Fruit fly (Drosophila melanogaster): ENCODE measurements around the gene CG6999.

CG6999 gene

dm6 chrX:9134241-9134849 is 46.2 kb downstream of the CG6999 start:
- peak; percentile 67; the same call in 1 of the 2 replicates for TF ChIP-seq CG12605 (GFP tag; IDR thresholded peaks at IDR 0.05)
- no peak for TF ChIP-seq CG9948 (tag; optimal IDR thresholded peaks at IDR 0.05)
- peak; percentile 27 for TF ChIP-seq CG14655 (GFP tag; optimal IDR thresholded peaks at IDR 0.05)
- TF ChIP-seq CG8301 (tag; optimal IDR thresholded peaks at IDR 0.05): no peak
- peak; percentile 40; the same call in 1 of the 3 replicates for TF ChIP-seq CG4496 (GFP tag; IDR thresholded peaks at IDR 0.05)
- peak; percentile 31 for TF ChIP-seq gl (tag; optimal IDR thresholded peaks at IDR 0.05)
- TF ChIP-seq CG13204 (GFP tag; optimal IDR thresholded peaks at IDR 0.05): peak; percentile 68
- peak; percentile 27 for TF ChIP-seq CG34367 (tag; optimal IDR thresholded peaks at IDR 0.05)
- TF ChIP-seq fd96Ca (GFP tag; IDR thresholded peaks at IDR 0.05): no peak
- no peak for TF ChIP-seq rn (GFP tag; IDR thresholded peaks at IDR 0.05)
- no peak for TF ChIP-seq Pif1B (GFP tag; optimal IDR thresholded peaks at IDR 0.05)
- no peak for TF ChIP-seq Ets98B (GFP tag; IDR thresholded peaks at IDR 0.05)

dm6 chrX:9134922-9135453 is 46.8 kb downstream of the CG6999 start, which contains the start of gene fend:
fend (minus strand) TSS chrX:9135099.
- TF ChIP-seq gl (tag; optimal IDR thresholded peaks at IDR 0.05): no peak
- no peak for TF ChIP-seq CG17806 (tag; optimal IDR thresholded peaks at IDR 0.05)
- no peak for TF ChIP-seq Ets98B (GFP tag; IDR thresholded peaks at IDR 0.05)
- peak; percentile 62 for TF ChIP-seq CG8159 (tag; optimal IDR thresholded peaks at IDR 0.05)
- no peak for TF ChIP-seq fd96Ca (GFP tag; IDR thresholded peaks at IDR 0.05)
- TF ChIP-seq Pif1B (GFP tag; optimal IDR thresholded peaks at IDR 0.05): peak; percentile 49
- TF ChIP-seq D1 (tag; optimal IDR thresholded peaks at IDR 0.05): no peak
- no peak for TF ChIP-seq rn (GFP tag; IDR thresholded peaks at IDR 0.05)
- no peak for TF ChIP-seq CG4496 (GFP tag; IDR thresholded peaks at IDR 0.05)
- peak; percentile 52 for TF ChIP-seq CG15710 (tag; optimal IDR thresholded peaks at IDR 0.05)
- TF ChIP-seq EcR (GFP tag; optimal IDR thresholded peaks at IDR 0.05): no peak
- TF ChIP-seq CG14655 (GFP tag; optimal IDR thresholded peaks at IDR 0.05): peak; percentile 49
- TF ChIP-seq CG9948 (tag; optimal IDR thresholded peaks at IDR 0.05): peak; percentile 2
- TF ChIP-seq CG8301 (tag; optimal IDR thresholded peaks at IDR 0.05): peak; percentile 43
- TF ChIP-seq Snoo (tag; optimal IDR thresholded peaks at IDR 0.05): peak; percentile 7
- TF ChIP-seq Pif1A (GFP tag; optimal IDR thresholded peaks at IDR 0.05): no peak
- TF ChIP-seq CG32121 (GFP tag; IDR thresholded peaks at IDR 0.05): 0 out of 2 replicates have a peak, but pooled peaks have one; percentile 27
- no peak for TF ChIP-seq CG13204 (GFP tag; optimal IDR thresholded peaks at IDR 0.05)
- no peak for TF ChIP-seq CG10348 (GFP tag; IDR thresholded peaks at IDR 0.05)
- no peak for TF ChIP-seq CG12605 (GFP tag; IDR thresholded peaks at IDR 0.05)
- TF ChIP-seq CG34367 (tag; optimal IDR thresholded peaks at IDR 0.05): peak; percentile 41

- no peak for TF ChIP-seq CG12605 (GFP tag; IDR thresholded peaks at IDR 0.05)
- no peak for TF ChIP-seq EcR (GFP tag; optimal IDR thresholded peaks at IDR 0.05)
- TF ChIP-seq CG9948 (tag; optimal IDR thresholded peaks at IDR 0.05): no peak
- 0 out of 3 replicates have a peak, but pooled peaks have one; percentile 6 for TF ChIP-seq CG4496 (GFP tag; IDR thresholded peaks at IDR 0.05)
- TF ChIP-seq fd96Ca (GFP tag; IDR thresholded peaks at IDR 0.05): no peak
- TF ChIP-seq CG15710 (tag; optimal IDR thresholded peaks at IDR 0.05): no peak
- no peak for TF ChIP-seq D1 (tag; optimal IDR thresholded peaks at IDR 0.05)
- peak; percentile 5 for TF ChIP-seq CG8159 (tag; optimal IDR thresholded peaks at IDR 0.05)
- TF ChIP-seq CG14655 (GFP tag; optimal IDR thresholded peaks at IDR 0.05): peak; percentile 6
- TF ChIP-seq CG34367 (tag; optimal IDR thresholded peaks at IDR 0.05): no peak
- TF ChIP-seq CG32121 (GFP tag; IDR thresholded peaks at IDR 0.05): peak; percentile 13; the same call in 1 of the 2 replicates
Observed at dm6 chrX:9136776-9137550, 48.8 kb downstream of the CG6999 start.

Data from whole organism, pupa.